Worm (Caenorhabditis elegans) whole organism, L4 larva: Measurements from ENCODE around the gene rps-21.

Experiments used
- F44E2.7 ChIP-seq: fragments of 200-800 bp; sonication (Bioruptor generic); IDR thresholded peaks from 2 replicates; pipeline ENCODE4 v2.1.2; 2022; ENCODE audit warnings: missing genetic modification characterization, missing compliant biosample characterization
- T26A8.4 ChIP-seq: fragments of 200-800 bp; sonication (Bioruptor generic); IDR thresholded peaks from 2 replicates; pipeline ENCODE4 v1.3.6; 2022; ENCODE audit warnings: missing genetic modification characterization, missing compliant biosample characterization
- Y105C5A.15 ChIP-seq: fragments of 200-800 bp; sonication (Bioruptor generic); IDR thresholded peaks from 2 replicates; pipeline ENCODE4 v1.3.6; 2022; ENCODE audit warnings: missing genetic modification characterization, missing compliant biosample characterization
- Y75B8A.6 ChIP-seq: fragments of 200-800 bp; sonication (Bioruptor generic); IDR thresholded peaks from 2 replicates; pipeline ENCODE4 v1.3.6; 2022; ENCODE audit warnings: missing genetic modification reagents, missing genetic modification characterization, missing compliant biosample characterization
- ZK546.5 ChIP-seq, 2 experiments: sonication (generic microtip); optimal IDR thresholded peaks; 2 replicates each; lab custom pipeline; 2017; ENCODE audit warnings: missing biosample characterization in 2 of 2, missing genetic modification characterization in 2 of 2
- aha-1 ChIP-seq: fragments of 150-350 bp; peaks from one replicate; lab custom pipeline; 2014; ENCODE audit warnings: missing biosample characterization, missing genetic modification characterization
- aly-2 ChIP-seq: sonication (generic microtip); optimal IDR thresholded peaks from 2 replicates; lab custom pipeline; 2018; ENCODE audit warnings: missing biosample characterization, missing genetic modification characterization
- ceh-62 ChIP-seq: sonication (generic microtip); optimal IDR thresholded peaks from 2 replicates; lab custom pipeline; 2017; ENCODE audit warnings: missing biosample characterization, missing genetic modification characterization
- ctbp-1 ChIP-seq: fragments of 200-800 bp; sonication (Bioruptor generic); IDR thresholded peaks from 2 replicates; pipeline ENCODE4 v1.3.6; 2022; ENCODE audit warnings: missing genetic modification reagents, missing genetic modification characterization, missing compliant biosample characterization
- daf-16 ChIP-seq, 3 experiments: sonication (generic microtip); optimal IDR thresholded peaks; 2 replicates each; lab custom pipeline; 2016 to 2017; ENCODE audit warnings: missing genetic modification characterization in 3 of 3, missing genetic modification reagents in 3 of 3, mild to moderate bottlenecking in 2 of 3, missing compliant biosample characterization in 2 of 3, missing biosample characterization in 1 of 3, moderate library complexity in 1 of 3
- dpl-1 ChIP-seq: fragments of 150-350 bp; optimal IDR thresholded peaks from 2 replicates; lab custom pipeline; 2014; ENCODE audit warnings: missing biosample characterization, missing genetic modification reagents, missing genetic modification characterization
- egl-43 ChIP-seq: fragments of 200-800 bp; sonication (Bioruptor generic); IDR thresholded peaks from 2 replicates; pipeline ENCODE4 v1.3.6; 2022; ENCODE audit warnings: missing genetic modification reagents, missing genetic modification characterization, missing compliant biosample characterization
- fos-1 ChIP-seq: fragments of 150-350 bp; optimal IDR thresholded peaks from 2 replicates; lab custom pipeline; 2014; ENCODE audit warnings: missing biosample characterization, missing genetic modification characterization
- gei-8 ChIP-seq: fragments of 200-800 bp; sonication (Bioruptor generic); optimal IDR thresholded peaks from 2 replicates; lab custom pipeline; 2018; ENCODE audit warnings: mild to moderate bottlenecking, missing genetic modification characterization, missing compliant biosample characterization
- hif-1 ChIP-seq, 2 experiments: sonication (generic microtip); optimal IDR thresholded peaks; 2 replicates each; lab custom pipeline; 2016 to 2017; ENCODE audit warnings: missing compliant biosample characterization in 2 of 2, missing genetic modification characterization in 2 of 2, missing genetic modification reagents in 2 of 2, missing genotype in 2 of 2, mild to moderate bottlenecking in 1 of 2
- lim-7 ChIP-seq: fragments of 200-800 bp; sonication (Bioruptor generic); IDR thresholded peaks from 2 replicates; pipeline ENCODE4 v1.3.6; 2022; ENCODE audit warnings: missing genetic modification characterization, missing compliant biosample characterization
- lin-15B ChIP-seq: fragments of 150-350 bp; sonication (generic microtip); optimal IDR thresholded peaks from 3 replicates; lab custom pipeline; 2014; ENCODE audit warnings: missing biosample characterization, missing genetic modification characterization
- lin-29 ChIP-seq: fragments of 200-800 bp; sonication (Bioruptor generic); IDR thresholded peaks from 2 replicates; pipeline ENCODE4 v1.3.6; 2022; ENCODE audit warnings: missing genetic modification reagents, missing genetic modification characterization, missing compliant biosample characterization
- lin-38 ChIP-seq: fragments of 200-800 bp; sonication (Bioruptor generic); IDR thresholded peaks from 2 replicates; pipeline ENCODE4 v1.3.6; 2022; ENCODE audit warnings: missing genetic modification reagents, missing genetic modification characterization, missing compliant biosample characterization
- lir-3 ChIP-seq: sonication (generic microtip); optimal IDR thresholded peaks from 2 replicates; lab custom pipeline; 2016; ENCODE audit warnings: mild to moderate bottlenecking, missing genetic modification characterization, missing compliant biosample characterization
- mdl-1 ChIP-seq, 2 experiments: fragments of 150-350 bp in 1 of 2; sonication (generic microtip) in 1 of 2; optimal IDR thresholded peaks; 2 replicates each; lab custom pipeline; 2014 to 2017; ENCODE audit warnings: missing biosample characterization in 2 of 2, missing genetic modification characterization in 2 of 2
- mep-1 ChIP-seq: fragments of 150-350 bp; sonication (generic microtip); optimal IDR thresholded peaks from 3 replicates; lab custom pipeline; 2014; ENCODE audit warnings: missing biosample characterization, missing genetic modification characterization
- mxl-3 ChIP-seq: fragments of 200-800 bp; sonication (Bioruptor generic); optimal IDR thresholded peaks from 2 replicates; lab custom pipeline; 2018; ENCODE audit warnings: mild to moderate bottlenecking, missing genetic modification characterization, missing compliant biosample characterization
- nhr-11 ChIP-seq: fragments of 150-350 bp; optimal IDR thresholded peaks from 2 replicates; lab custom pipeline; 2014; ENCODE audit warnings: missing biosample characterization, missing genetic modification characterization
- nhr-237 ChIP-seq: sonication (generic microtip); optimal IDR thresholded peaks from 2 replicates; lab custom pipeline; 2017; ENCODE audit warnings: missing biosample characterization, missing genetic modification characterization
- nhr-25 ChIP-seq: sonication (generic microtip); optimal IDR thresholded peaks from 2 replicates; lab custom pipeline; 2017; ENCODE audit warnings: missing genetic modification characterization, mild to moderate bottlenecking, missing compliant biosample characterization, antibody characterized with exemption, moderate library complexity, borderline replicate concordance; ENCODE audit not compliant: insufficient read depth
- nhr-48 ChIP-seq: sonication (generic microtip); optimal IDR thresholded peaks from 2 replicates; lab custom pipeline; 2016; ENCODE audit warnings: mild to moderate bottlenecking, missing genetic modification characterization, missing compliant biosample characterization
- nhr-6 ChIP-seq: fragments of 150-350 bp; optimal IDR thresholded peaks from 2 replicates; lab custom pipeline; 2014; ENCODE audit warnings: missing biosample characterization, missing genetic modification characterization
- nhr-76 ChIP-seq: fragments of 150-350 bp; optimal IDR thresholded peaks from 2 replicates; lab custom pipeline; 2014; ENCODE audit warnings: missing biosample characterization, missing genetic modification characterization
- pha-4 ChIP-seq, 2 experiments: fragments of 150-350 bp in 1 of 2; fragments of 200-800 bp in 1 of 2; sonication (Bioruptor generic) in 1 of 2; IDR thresholded peaks in 1 of 2; optimal IDR thresholded peaks in 1 of 2; 2 replicates each; pipeline versions ENCODE4 v1.3.6 to Lab custom; 2014 to 2022; ENCODE audit warnings: missing genetic modification characterization in 2 of 2, missing genetic modification reagents in 2 of 2, missing biosample characterization in 1 of 2, missing compliant biosample characterization in 1 of 2
- rbr-2 ChIP-seq: sonication (generic microtip); optimal IDR thresholded peaks from 2 replicates; lab custom pipeline; 2016; ENCODE audit warnings: missing genotype, missing genetic modification characterization, missing compliant biosample characterization
- tag-97 ChIP-seq: fragments of 200-800 bp; sonication (Bioruptor generic); IDR thresholded peaks from 2 replicates; pipeline ENCODE4 v1.3.6; 2022; ENCODE audit warnings: missing genetic modification characterization, missing compliant biosample characterization
- tra-1 ChIP-seq: fragments of 200-800 bp; sonication (Bioruptor generic); IDR thresholded peaks from 2 replicates; pipeline ENCODE4 v1.3.6; 2022; ENCODE audit warnings: missing genetic modification reagents, missing genetic modification characterization, missing compliant biosample characterization
- unc-39 ChIP-seq: sonication (generic microtip); optimal IDR thresholded peaks from 2 replicates; lab custom pipeline; 2017; ENCODE audit warnings: missing biosample characterization, missing genetic modification characterization
- unc-62 ChIP-seq, 3 experiments: fragments of 150-350 bp in 1 of 3; sonication (generic microtip); optimal IDR thresholded peaks in 2 of 3; peaks in 1 of 3; 1 replicate in 1 of 3; 2 replicates in 2 of 3; lab custom pipeline; 2014 to 2017; ENCODE audit warnings: missing biosample characterization in 3 of 3, missing genetic modification characterization in 3 of 3, missing genetic modification reagents in 3 of 3, missing genotype in 1 of 3
- zag-1 ChIP-seq: fragments of 150-350 bp; optimal IDR thresholded peaks from 2 replicates; lab custom pipeline; 2014; ENCODE audit warnings: missing biosample characterization, missing genetic modification characterization
- zfp-2 ChIP-seq: sonication (generic microtip); optimal IDR thresholded peaks from 2 replicates; lab custom pipeline; 2016; ENCODE audit warnings: mild to moderate bottlenecking, missing genetic modification characterization, missing compliant biosample characterization
- zfp-3 ChIP-seq: fragments of 200-800 bp; sonication (Bioruptor generic); conservative IDR thresholded peaks from 2 replicates; pipeline ENCODE4 v1.3.6; 2022; ENCODE audit warnings: missing genetic modification reagents, missing genetic modification characterization, missing compliant biosample characterization
- zip-2 ChIP-seq: fragments of 150-350 bp; optimal IDR thresholded peaks from 2 replicates; lab custom pipeline; 2014; ENCODE audit warnings: missing biosample characterization, missing genetic modification characterization

Gene rps-21

ce11 chrIII:7153747-7154238 is 35.6 kb downstream of the rps-21 start, which contains the start of gene ogt-1 (continued):
- TF ChIP-seq Y105C5A.15 (GFP tag; lab: Robert Waterston, UW), result no peak
- peak; percentile 92 for TF ChIP-seq nhr-6 (tag; lab: Kevin White, UChicago)
- TF ChIP-seq tra-1, result peak; percentile 62; the same call in 1 of the 2 replicates

ce11 chrIII:7152569-7152968 is 36.9 kb downstream of the rps-21 start:
- TF ChIP-seq ceh-62 (tag; lab: Kevin White, UChicago), result no peak
- TF ChIP-seq fos-1, result no peak
- TF ChIP-seq ctbp-1, result 0 out of 2 replicates have a peak, but pooled peaks have one; percentile 37
- no peak for TF ChIP-seq pha-4 (GFP tag; IDR thresholded peaks at IDR 0.05; lab: Robert Waterston, UW)
- TF ChIP-seq pha-4 (tag; optimal IDR thresholded peaks at IDR 0.05; lab: Kevin White, UChicago), result no peak
- 0 out of 2 replicates have a peak, but pooled peaks have one; percentile 7 for TF ChIP-seq T26A8.4 (GFP tag; lab: Robert Waterston, UW)
- peak; percentile 2 for TF ChIP-seq mep-1 (tag; lab: Kevin White, UChicago)

- no peak for TF ChIP-seq mdl-1 (tag; optimal IDR thresholded peaks at IDR 0.05; lab: Kevin White, UChicago)
- TF ChIP-seq hif-1 (tag; optimal IDR thresholded peaks at IDR 0.05; lab: Kevin White, UChicago), result no peak
- no peak for TF ChIP-seq lir-3 (tag; lab: Kevin White, UChicago)
- TF ChIP-seq unc-62 (GFP tag; optimal IDR thresholded peaks at IDR 0.05 in 1 of 2; lab: Kevin White, UChicago), result peak in 1 of 2 experiments; percentile 54
- TF ChIP-seq unc-62 (tag; optimal IDR thresholded peaks at IDR 0.05; lab: Kevin White, UChicago), result no peak
- no peak for TF ChIP-seq tra-1
- no peak for TF ChIP-seq F44E2.7 (GFP tag; lab: Robert Waterston, UW)
- TF ChIP-seq aha-1, result peak; percentile 91
- no peak for TF ChIP-seq mxl-3 (GFP tag; lab: Kevin White, UChicago)
- TF ChIP-seq nhr-237 (tag; lab: Kevin White, UChicago), result no peak
- TF ChIP-seq lin-29 (GFP tag; lab: Robert Waterston, UW), result no peak
- no peak for TF ChIP-seq egl-43 (GFP tag; lab: Robert Waterston, UW)
- TF ChIP-seq, all 104 proteins: peak for 2
Observed at ce11 chrIII:7150162-7150561, 39.3 kb downstream of the rps-21 start.

ce11 chrIII:7148191-7148590 is 41.2 kb downstream of the rps-21 start:
- no peak for TF ChIP-seq fos-1
- no peak for TF ChIP-seq mep-1 (tag; lab: Kevin White, UChicago)
- peak; percentile 77 for TF ChIP-seq aha-1
- no peak for TF ChIP-seq aly-2 (tag; lab: Kevin White, UChicago)
- TF ChIP-seq Y105C5A.15 (GFP tag; lab: Robert Waterston, UW), result no peak

ce11 chrIII:7146341-7146740 is 43.1 kb downstream of the rps-21 start:
- TF ChIP-seq gei-8 (no peak), dpl-1 (GFP tag; lab: Kevin White, UChicago) (no peak), T26A8.4 (GFP tag; lab: Robert Waterston, UW) (0 out of 2 replicates have a peak, but pooled peaks have one; percentile 12), aha-1 (peak; percentile 91)

- TF ChIP-seq nhr-48 (no peak), pha-4 (GFP tag; IDR thresholded peaks at IDR 0.05; lab: Robert Waterston, UW) (no peak), pha-4 (tag; optimal IDR thresholded peaks at IDR 0.05; lab: Kevin White, UChicago) (no peak), unc-39 (tag; lab: Kevin White, UChicago) (no peak), rbr-2 (tag; lab: Kevin White, UChicago) (no peak), zfp-3 (GFP tag; lab: Robert Waterston, UW) (no peak), daf-16 (GFP tag; optimal IDR thresholded peaks at IDR 0.05; lab: Kevin White, UChicago) (no peak), daf-16 (tag; optimal IDR thresholded peaks at IDR 0.05; lab: Kevin White, UChicago) (no peak), zag-1 (tag; lab: Kevin White, UChicago) (no peak), nhr-11 (tag; lab: Kevin White, UChicago) (no peak), fos-1 (no peak), lin-38 (no peak; the same call in 1 of the 2 replicates), Y75B8A.6 (GFP tag; lab: Robert Waterston, UW) (no peak), tag-97 (GFP tag; lab: Robert Waterston, UW) (no peak), zip-2 (tag; lab: Kevin White, UChicago) (no peak), lin-29 (GFP tag; lab: Robert Waterston, UW) (no peak), lin-15B (tag; lab: Kevin White, UChicago) (no peak), ZK546.5 (tag; optimal IDR thresholded peaks at IDR 0.05; lab: Kevin White, UChicago) (no peak), nhr-25 (tag; lab: Kevin White, UChicago) (no peak), nhr-76 (no peak), zfp-2 (tag; lab: Kevin White, UChicago) (no peak), lim-7 (GFP tag; lab: Robert Waterston, UW) (no peak)
Observed at ce11 chrIII:7144749-7145148, 44.7 kb downstream of the rps-21 start, which contains the start of gene glr-2. Gene glr-2, minus strand, starts transcription at chrIII:7144959.
